Fruit fly (Drosophila melanogaster): ENCODE measurements around the gene CG3618.

The CG3618 gene

dm6 chr3L:20771891-20772646 lies 43.8 kb downstream of the CG3618 start (continued):
- peak; percentile 82 for TF ChIP-seq CG3065 (GFP tag; optimal IDR thresholded peaks at IDR 0.05)
- TF ChIP-seq TFAM (GFP tag; optimal IDR thresholded peaks at IDR 0.05), result no peak
- peak; percentile 49 for TF ChIP-seq nerfin-1 (tag; optimal IDR thresholded peaks at IDR 0.05)
- 0 out of 3 replicates have a peak, but pooled peaks have one; percentile 47 for TF ChIP-seq CG2889 (GFP tag; IDR thresholded peaks at IDR 0.05)
- TF ChIP-seq inv (GFP tag; IDR thresholded peaks at IDR 0.05; ENCODE audit: partially characterized antibody), result no peak
- TF ChIP-seq sens-2 (GFP tag; IDR thresholded peaks at IDR 0.05), result peak; percentile 58
- peak; percentile 81 for TF ChIP-seq CG7839 (tag; optimal IDR thresholded peaks at IDR 0.05)
- peak; percentile 70 for TF ChIP-seq dmrt11E (tag; optimal IDR thresholded peaks at IDR 0.05)
- no peak for TF ChIP-seq nau (GFP tag; optimal IDR thresholded peaks at IDR 0.05)
- peak; percentile 77 for TF ChIP-seq CG10209 (GFP tag; optimal IDR thresholded peaks at IDR 0.05)
- no peak for TF ChIP-seq CG14965 (GFP tag; optimal IDR thresholded peaks at IDR 0.05; ENCODE audit: borderline replicate concordance)
- no peak for TF ChIP-seq CG17912 (GFP tag; optimal IDR thresholded peaks at IDR 0.05)
- peak; percentile 78 for TF ChIP-seq CG15269 (tag; optimal IDR thresholded peaks at IDR 0.05)
- TF ChIP-seq ac (GFP tag; optimal IDR thresholded peaks at IDR 0.05), result no peak
- peak; percentile 59 for TF ChIP-seq CG8944 (GFP tag; optimal IDR thresholded peaks at IDR 0.05)
- peak; percentile 76 for TF ChIP-seq Asciz (GFP tag; optimal IDR thresholded peaks at IDR 0.05)
- peak; percentile 73 for TF ChIP-seq Chrac-16 (GFP tag; optimal IDR thresholded peaks at IDR 0.05)
- peak; percentile 67 for TF ChIP-seq salm (tag; optimal IDR thresholded peaks at IDR 0.05)
- peak; percentile 55 for TF ChIP-seq ttk (GFP tag; IDR thresholded peaks at IDR 0.05)
- peak; percentile 82 for TF ChIP-seq CG14050 (GFP tag; IDR thresholded peaks at IDR 0.05)
- no peak for TF ChIP-seq BEAF-32 (GFP tag; optimal IDR thresholded peaks at IDR 0.05)
- no peak for TF ChIP-seq ato (GFP tag; IDR thresholded peaks at IDR 0.05; ENCODE audit: partially characterized antibody)
- peak; percentile 55; the same call in 1 of the 2 replicates for TF ChIP-seq CG7372 (GFP tag; IDR thresholded peaks at IDR 0.05)
- TF ChIP-seq Elba2 (GFP tag; optimal IDR thresholded peaks at IDR 0.05), result peak; percentile 62
- peak; percentile 72 for TF ChIP-seq CG15514 (GFP tag; optimal IDR thresholded peaks at IDR 0.05)
- peak; percentile 67 for TF ChIP-seq gcm (GFP tag; optimal IDR thresholded peaks at IDR 0.05)
- TF ChIP-seq CG34224 (GFP tag; IDR thresholded peaks at IDR 0.05; ENCODE audit: partially characterized antibody), result no peak; the same call in 2 of the 3 replicates
- TF ChIP-seq dan (GFP tag; IDR thresholded peaks at IDR 0.05), result no peak
- TF ChIP-seq CG15073 (GFP tag; optimal IDR thresholded peaks at IDR 0.05), result no peak
- TF ChIP-seq mld (GFP tag; IDR thresholded peaks at IDR 0.05; ENCODE audit: partially characterized antibody), result no peak
- TF ChIP-seq ind (GFP tag; optimal IDR thresholded peaks at IDR 0.05), result peak; percentile 75
- TF ChIP-seq CG12744 (GFP tag; optimal IDR thresholded peaks at IDR 0.05), result peak; percentile 60
- peak; percentile 67; the same call in 1 of the 2 replicates for TF ChIP-seq HLH3B (GFP tag; IDR thresholded peaks at IDR 0.05)
- TF ChIP-seq al (GFP tag; IDR thresholded peaks at IDR 0.05), result peak; percentile 55; the same call in 1 of the 2 replicates
- TF ChIP-seq zen (tag; optimal IDR thresholded peaks at IDR 0.05), result peak; percentile 77
- peak; percentile 30 for TF ChIP-seq CG8359 (GFP tag; optimal IDR thresholded peaks at IDR 0.05; ENCODE audit: borderline replicate concordance)
- TF ChIP-seq vnd (GFP tag; IDR thresholded peaks at IDR 0.05; ENCODE audit: partially characterized antibody), result no peak
- TF ChIP-seq gcm2 (GFP tag; optimal IDR thresholded peaks at IDR 0.05), result peak; percentile 70
- TF ChIP-seq CG11695 (GFP tag; IDR thresholded peaks at IDR 0.05), result peak; percentile 89
- TF ChIP-seq bbx (GFP tag; IDR thresholded peaks at IDR 0.05; ENCODE audit: partially characterized antibody), result no peak
- TF ChIP-seq disco-r (GFP tag; optimal IDR thresholded peaks at IDR 0.05), result peak; percentile 49
- TF ChIP-seq Aef1 (GFP tag; IDR thresholded peaks at IDR 0.05), result peak; percentile 70
- TF ChIP-seq tx (GFP tag; optimal IDR thresholded peaks at IDR 0.05), result peak; percentile 63
- TF ChIP-seq Fer3 (tag; optimal IDR thresholded peaks at IDR 0.05), result peak; percentile 84
- peak; percentile 35 for TF ChIP-seq NC2α (GFP tag; optimal IDR thresholded peaks at IDR 0.05)
- TF ChIP-seq CG13287 (GFP tag; IDR thresholded peaks at IDR 0.05; ENCODE audit: partially characterized antibody), result no peak
- peak; percentile 82 for TF ChIP-seq CG7556 (GFP tag; optimal IDR thresholded peaks at IDR 0.05)
- no peak for TF ChIP-seq HLHmδ (GFP tag; optimal IDR thresholded peaks at IDR 0.05)

All from whole organism, embryonic.